Worm (Caenorhabditis elegans) whole organism, young adult: Measurements from ENCODE around the gene F15G9.1.
"Not testable (repeated sequence)": the region's sequence is repeated elsewhere in the genome, so short reads cannot be mapped to it uniquely, and the experiment has no call there.

Experiments used
- D2030.7 ChIP-seq: fragments of 200-800 bp; sonication (Bioruptor generic); IDR thresholded peaks from 2 replicates; pipeline ENCODE4 v1.3.6; 2022; ENCODE audit warnings: missing genetic modification reagents, missing genetic modification characterization, missing compliant biosample characterization
- F10E7.11 ChIP-seq: sonication (generic microtip); optimal IDR thresholded peaks from 2 replicates; lab custom pipeline; 2017; ENCODE audit warnings: mild to moderate bottlenecking, missing genetic modification characterization, moderate library complexity, missing compliant biosample characterization
- F22D6.2 ChIP-seq: sonication (generic microtip); optimal IDR thresholded peaks from 2 replicates; lab custom pipeline; 2016; ENCODE audit warnings: mild to moderate bottlenecking, missing genetic modification characterization, missing compliant biosample characterization
- F33H1.4 ChIP-seq: fragments of 200-800 bp; sonication (Bioruptor generic); IDR thresholded peaks from 2 replicates; pipeline ENCODE4 v1.3.6; 2022; ENCODE audit warnings: missing genetic modification reagents, missing genetic modification characterization, missing compliant biosample characterization
- T26A5.8 ChIP-seq: sonication (generic microtip); optimal IDR thresholded peaks from 2 replicates; lab custom pipeline; 2016; ENCODE audit warnings: missing genetic modification characterization, missing compliant biosample characterization
- Y67H2A.10 ChIP-seq: fragments of 200-800 bp; sonication (Bioruptor generic); conservative IDR thresholded peaks from 2 replicates; pipeline ENCODE4 v1.3.6; 2022; ENCODE audit warnings: missing genetic modification reagents, missing genetic modification characterization, missing compliant biosample characterization
- ZK185.1 ChIP-seq: sonication (generic microtip); optimal IDR thresholded peaks from 2 replicates; lab custom pipeline; 2016; ENCODE audit warnings: mild to moderate bottlenecking, missing genetic modification characterization, missing compliant biosample characterization; ENCODE audit not compliant: poor library complexity, severe bottlenecking
- akir-1 ChIP-seq: fragments of 200-800 bp; sonication (Bioruptor generic); optimal IDR thresholded peaks from 2 replicates; lab custom pipeline; 2018; ENCODE audit warnings: mild to moderate bottlenecking, missing genetic modification characterization, moderate library complexity, missing compliant biosample characterization
- ama-1 ChIP-seq, 3 experiments: fragments of 150-350 bp in 1 of 3; sonication (generic microtip) in 2 of 3; optimal IDR thresholded peaks; 2 replicates each; lab custom pipeline; 2014 to 2018; ENCODE audit warnings: missing biosample characterization in 2 of 3, missing genetic modification characterization in 2 of 3, missing genetic modification reagents in 2 of 3
- aptf-2 ChIP-seq: fragments of 200-800 bp; sonication (Bioruptor generic); conservative IDR thresholded peaks from 2 replicates; pipeline ENCODE4 v1.3.6; 2022; ENCODE audit warnings: missing genetic modification reagents, missing genetic modification characterization, missing compliant biosample characterization
- atf-7 ChIP-seq: sonication (generic microtip); optimal IDR thresholded peaks from 2 replicates; lab custom pipeline; 2017; ENCODE audit warnings: mild to moderate bottlenecking, missing genetic modification characterization, missing compliant biosample characterization
- athp-1 ChIP-seq: sonication (generic microtip); optimal IDR thresholded peaks from 2 replicates; lab custom pipeline; 2017; ENCODE audit warnings: mild to moderate bottlenecking, missing genetic modification characterization, missing compliant biosample characterization
- attf-3 ChIP-seq: fragments of 200-800 bp; sonication (Bioruptor generic); conservative IDR thresholded peaks from 2 replicates; pipeline ENCODE4 v1.3.6; 2022; ENCODE audit warnings: missing genetic modification reagents, missing genetic modification characterization, missing compliant biosample characterization
- attf-5 ChIP-seq: fragments of 200-800 bp; sonication (Bioruptor generic); optimal IDR thresholded peaks from 2 replicates; lab custom pipeline; 2018; ENCODE audit warnings: mild to moderate bottlenecking, missing genetic modification characterization, missing compliant biosample characterization
- ceh-27 ChIP-seq: fragments of 200-800 bp; sonication (Bioruptor generic); optimal IDR thresholded peaks from 2 replicates; lab custom pipeline; 2018; ENCODE audit warnings: mild to moderate bottlenecking, missing genetic modification characterization, moderate library complexity, missing compliant biosample characterization
- ceh-79 ChIP-seq: sonication (generic microtip); optimal IDR thresholded peaks from 2 replicates; lab custom pipeline; 2017; ENCODE audit warnings: mild to moderate bottlenecking, missing genetic modification characterization, missing compliant biosample characterization
- die-1 ChIP-seq: sonication (generic microtip); optimal IDR thresholded peaks from 2 replicates; lab custom pipeline; 2016; ENCODE audit warnings: missing genotype, mild to moderate bottlenecking, missing genetic modification characterization, missing compliant biosample characterization
- efl-1 ChIP-seq: fragments of 150-350 bp; optimal IDR thresholded peaks from 2 replicates; lab custom pipeline; 2014; ENCODE audit warnings: missing biosample characterization, missing genetic modification reagents, missing genetic modification characterization
- egl-18 ChIP-seq: fragments of 200-800 bp; sonication (Bioruptor generic); IDR thresholded peaks from 2 replicates; pipeline ENCODE4 v1.3.6; 2022; ENCODE audit warnings: missing genetic modification reagents, missing genetic modification characterization, missing compliant biosample characterization
- egl-44 ChIP-seq: fragments of 200-800 bp; sonication (Bioruptor generic); IDR thresholded peaks from 2 replicates; pipeline ENCODE4 v1.3.6; 2022; ENCODE audit warnings: missing genetic modification reagents, missing genetic modification characterization, missing compliant biosample characterization
- hlh-12 ChIP-seq: sonication (generic microtip); optimal IDR thresholded peaks from 2 replicates; lab custom pipeline; 2016; ENCODE audit warnings: missing genetic modification characterization, missing compliant biosample characterization
- lag-1 ChIP-seq: fragments of 200-800 bp; sonication (Bioruptor generic); IDR thresholded peaks from 2 replicates; pipeline ENCODE4 v1.3.6; 2022; ENCODE audit warnings: missing genetic modification reagents, missing genetic modification characterization, missing compliant biosample characterization
- lin-26 ChIP-seq: fragments of 200-800 bp; sonication (Bioruptor generic); IDR thresholded peaks from 2 replicates; pipeline ENCODE4 v1.3.6; 2022; ENCODE audit warnings: missing genetic modification reagents, missing genetic modification characterization, missing compliant biosample characterization
- lin-54 ChIP-seq: fragments of 200-800 bp; sonication (Bioruptor generic); optimal IDR thresholded peaks from 2 replicates; lab custom pipeline; 2018; ENCODE audit warnings: mild to moderate bottlenecking, missing genetic modification characterization, missing compliant biosample characterization
- lsl-1 ChIP-seq: fragments of 200-800 bp; sonication (Bioruptor generic); optimal IDR thresholded peaks from 2 replicates; lab custom pipeline; 2018; ENCODE audit warnings: mild to moderate bottlenecking, missing genetic modification characterization, moderate library complexity, missing compliant biosample characterization
- lsy-27 ChIP-seq: sonication (generic microtip); optimal IDR thresholded peaks from 2 replicates; lab custom pipeline; 2017; ENCODE audit warnings: missing genetic modification characterization, mild to moderate bottlenecking, missing compliant biosample characterization, antibody characterized with exemption, missing genotype, borderline replicate concordance; ENCODE audit not compliant: insufficient read depth
- madf-10 ChIP-seq: sonication (generic microtip); optimal IDR thresholded peaks from 2 replicates; lab custom pipeline; 2016; ENCODE audit warnings: mild to moderate bottlenecking, missing genetic modification characterization, missing compliant biosample characterization
- madf-8 ChIP-seq: fragments of 200-800 bp; sonication (Bioruptor generic); conservative IDR thresholded peaks from 2 replicates; pipeline ENCODE4 v1.3.6; 2022; ENCODE audit warnings: missing genetic modification reagents, missing genetic modification characterization, missing compliant biosample characterization
- mcd-1 ChIP-seq: fragments of 200-800 bp; sonication (Bioruptor generic); IDR thresholded peaks from 2 replicates; pipeline ENCODE4 v1.3.6; 2022; ENCODE audit warnings: missing genetic modification reagents, missing genetic modification characterization, missing compliant biosample characterization
- mes-4 ChIP-seq: sonication (generic microtip); optimal IDR thresholded peaks from 2 replicates; lab custom pipeline; 2016; ENCODE audit warnings: missing genotype, missing genetic modification characterization, missing compliant biosample characterization
- nhr-120 ChIP-seq: fragments of 200-800 bp; sonication (Bioruptor generic); IDR thresholded peaks from 2 replicates; pipeline ENCODE4 v1.3.6; 2022; ENCODE audit warnings: missing genetic modification characterization, missing compliant biosample characterization
- nhr-179 ChIP-seq: sonication (generic microtip); optimal IDR thresholded peaks from 2 replicates; lab custom pipeline; 2016; ENCODE audit warnings: mild to moderate bottlenecking, missing genetic modification characterization, missing compliant biosample characterization
- nhr-27 ChIP-seq: fragments of 200-800 bp; sonication (Bioruptor generic); optimal IDR thresholded peaks from 2 replicates; lab custom pipeline; 2018; ENCODE audit warnings: mild to moderate bottlenecking, missing genetic modification characterization, moderate library complexity, missing compliant biosample characterization
- nhr-80 ChIP-seq: sonication (generic microtip); optimal IDR thresholded peaks from 2 replicates; lab custom pipeline; 2016; ENCODE audit warnings: missing genetic modification characterization, missing compliant biosample characterization
- pbrm-1 ChIP-seq: fragments of 200-800 bp; sonication (Bioruptor generic); IDR thresholded peaks from 2 replicates; pipeline ENCODE4 v1.3.6; 2022; ENCODE audit warnings: missing genetic modification reagents, missing genetic modification characterization, missing compliant biosample characterization
- rec-8 ChIP-seq, 2 experiments: sonication (generic microtip); optimal IDR thresholded peaks; 2 replicates each; lab custom pipeline; 2016; ENCODE audit warnings: mild to moderate bottlenecking in 2 of 2, missing genetic modification characterization in 2 of 2, missing genetic modification reagents in 2 of 2, missing genotype in 2 of 2, missing biosample characterization in 1 of 2, missing compliant biosample characterization in 1 of 2, moderate library complexity in 1 of 2
- sea-2 ChIP-seq: fragments of 200-800 bp; sonication (Bioruptor generic); IDR thresholded peaks from 2 replicates; pipeline ENCODE4 v1.3.6; 2022; ENCODE audit warnings: missing genetic modification characterization, missing compliant biosample characterization
- snpc-3.4 ChIP-seq: sonication (generic microtip); optimal IDR thresholded peaks from 2 replicates; lab custom pipeline; 2017; ENCODE audit warnings: missing genetic modification characterization, mild to moderate bottlenecking, missing compliant biosample characterization, antibody characterized with exemption, moderate library complexity, missing genotype, missing genetic modification reagents
- somi-1 ChIP-seq: fragments of 200-800 bp; sonication (Bioruptor generic); optimal IDR thresholded peaks from 2 replicates; lab custom pipeline; 2018; ENCODE audit warnings: mild to moderate bottlenecking, missing genetic modification characterization, missing compliant biosample characterization
- tlf-1 ChIP-seq: fragments of 200-800 bp; sonication (Bioruptor generic); optimal IDR thresholded peaks from 2 replicates; lab custom pipeline; 2018; ENCODE audit warnings: mild to moderate bottlenecking, missing genetic modification characterization, missing compliant biosample characterization
- unc-130 ChIP-seq: sonication (generic microtip); optimal IDR thresholded peaks from 2 replicates; lab custom pipeline; 2016; ENCODE audit warnings: missing genetic modification reagents, missing genetic modification characterization, missing compliant biosample characterization
- ztf-25 ChIP-seq: fragments of 200-800 bp; sonication (Bioruptor generic); IDR thresholded peaks from 2 replicates; pipeline ENCODE4 v1.3.6; 2022; ENCODE audit warnings: missing genetic modification reagents, missing genetic modification characterization, missing compliant biosample characterization
- ztf-26 ChIP-seq: sonication (generic microtip); optimal IDR thresholded peaks from 2 replicates; lab custom pipeline; 2017; ENCODE audit warnings: missing genetic modification characterization, missing compliant biosample characterization

Gene F15G9.1

DNA sequence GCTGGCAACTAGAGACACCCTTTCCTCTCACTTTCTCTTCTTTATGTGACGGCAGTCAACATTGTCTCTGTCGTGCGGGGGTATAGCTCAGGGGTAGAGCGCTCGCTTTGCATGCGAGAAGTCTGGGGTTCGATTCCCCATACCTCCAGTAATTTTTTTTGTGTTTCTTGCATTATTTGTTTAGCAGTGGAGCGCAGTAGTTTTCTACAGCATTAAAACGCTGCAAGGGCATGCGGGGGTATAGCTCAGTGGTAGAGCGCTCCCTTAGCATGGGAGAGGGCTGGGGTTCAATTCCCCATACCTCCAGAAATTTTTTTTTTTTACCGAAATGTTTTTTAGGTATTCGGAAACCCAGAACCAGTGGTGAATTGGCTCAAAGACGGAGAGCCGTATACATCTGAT lies 37.3 kb downstream of the F15G9.1 start (continued):
- TF ChIP-seq ceh-79 (tag; lab: Kevin White, UChicago) = peak; percentile 93
- TF ChIP-seq Y67H2A.10 (GFP tag; lab: Robert Waterston, UW) = peak; percentile 80; the same call in 1 of the 2 replicates
- peak; percentile 87 for TF ChIP-seq unc-130 (GFP tag; lab: Kevin White, UChicago)
- TF ChIP-seq lin-26 = peak; percentile 99
- TF ChIP-seq attf-5 (GFP tag; lab: Kevin White, UChicago) = peak; percentile 87
- peak; percentile 79 for TF ChIP-seq lin-54 (GFP tag; lab: Kevin White, UChicago)
- TF ChIP-seq tlf-1 (GFP tag; lab: Kevin White, UChicago) = peak; percentile 74
- TF ChIP-seq nhr-120 = peak; percentile 98
- TF ChIP-seq snpc-3.4 (tag; lab: Kevin White, UChicago) = peak; percentile 86
- peak; percentile 98 for TF ChIP-seq egl-44 (GFP tag; lab: Robert Waterston, UW)
- peak; percentile 84 for TF ChIP-seq akir-1
- peak; percentile 90 for TF ChIP-seq ceh-27 (GFP tag; lab: Kevin White, UChicago)
- peak; percentile 76 for TF ChIP-seq attf-3 (GFP tag; lab: Robert Waterston, UW)
- TF ChIP-seq rec-8 (tag; optimal IDR thresholded peaks at IDR 0.05; lab: Kevin White, UChicago) = peak; percentile 95 to 98
- TF ChIP-seq lsl-1 (GFP tag; lab: Kevin White, UChicago) = peak; percentile 52
- peak; percentile 92 for TF ChIP-seq sea-2 (GFP tag; lab: Robert Waterston, UW)
- peak; percentile 15 for TF ChIP-seq efl-1
- TF ChIP-seq ZK185.1 (tag; lab: Kevin White, UChicago) = peak; percentile 97
- TF ChIP-seq nhr-179 = peak; percentile 89
- TF ChIP-seq lag-1 (GFP tag; lab: Robert Waterston, UW) = peak; percentile 93
- TF ChIP-seq die-1 (tag; lab: Kevin White, UChicago) = peak; percentile 98
- peak; percentile 87 for TF ChIP-seq atf-7 (tag; lab: Kevin White, UChicago)
- peak; percentile 97 for TF ChIP-seq ztf-25
- peak; percentile 37; the same call in 1 of the 2 replicates for TF ChIP-seq F33H1.4 (GFP tag; lab: Robert Waterston, UW)
- TF ChIP-seq ztf-26 = peak; percentile 95
- peak; percentile 91 for TF ChIP-seq somi-1 (GFP tag; lab: Kevin White, UChicago)
- peak; percentile 81 for TF ChIP-seq lsy-27 (tag; lab: Kevin White, UChicago)
- peak; percentile 93 for TF ChIP-seq madf-10 (tag; lab: Kevin White, UChicago)
- peak; percentile 57 for TF ChIP-seq F22D6.2
- TF ChIP-seq nhr-27 (tag; lab: Kevin White, UChicago) = peak; percentile 84
- peak; percentile 93 for TF ChIP-seq F10E7.11 (tag; lab: Kevin White, UChicago)
- peak; percentile 33; the same call in 1 of the 2 replicates for TF ChIP-seq madf-8
- TF ChIP-seq mcd-1 = peak; percentile 84
- TF ChIP-seq aptf-2 = peak; percentile 80
- TF ChIP-seq egl-18 (GFP tag; lab: Robert Waterston, UW) = peak; percentile 89
- peak; percentile 97 for TF ChIP-seq pbrm-1 (GFP tag; lab: Robert Waterston, UW)
- peak; percentile 71 for TF ChIP-seq nhr-80
- peak; percentile 97 for TF ChIP-seq T26A5.8 (tag; lab: Kevin White, UChicago)
- TF ChIP-seq ama-1 (optimal IDR thresholded peaks at IDR 0.05; lab: Kevin White, UChicago) = not testable (repeated sequence)
- peak in 1 of 2 experiments; percentile 83 for TF ChIP-seq ama-1 (GFP tag; optimal IDR thresholded peaks at IDR 0.05; lab: Kevin White, UChicago)
- peak; percentile 97 for TF ChIP-seq D2030.7 (GFP tag; lab: Robert Waterston, UW)
- peak; percentile 91 for TF ChIP-seq hlh-12 (tag; lab: Kevin White, UChicago)
- peak; percentile 93 for TF ChIP-seq athp-1 (tag; lab: Kevin White, UChicago)
- peak; percentile 94 for TF ChIP-seq mes-4 (tag; lab: Kevin White, UChicago)
